Fruit fly (Drosophila melanogaster) whole organism, embryonic: Measurements from ENCODE around the gene Obp19b.

Experiments
- Abd-B ChIP-seq: fragments of 200-800 bp; sonication (Bioruptor generic); optimal IDR thresholded peaks from 2 replicates; lab custom pipeline; 2018; ENCODE audit warnings: missing biosample characterization, mild to moderate bottlenecking, missing genetic modification characterization, moderate library complexity
- Adf1 ChIP-seq: fragments of 200-800 bp; sonication (Bioruptor generic); IDR thresholded peaks from 2 replicates; pipeline ENCODE4 v1.3.6; 2022; ENCODE audit warnings: missing biosample characterization, missing genetic modification characterization
- BEAF-32 ChIP-seq: fragments of 200-800 bp; sonication (Bioruptor generic); optimal IDR thresholded peaks from 3 replicates; lab custom pipeline; 2017; ENCODE audit warnings: missing biosample characterization, missing genetic modification characterization, mild to moderate bottlenecking, moderate library complexity, missing genetic modification reagents
- CG10267 ChIP-seq: fragments of 200-800 bp; sonication (Bioruptor generic); optimal IDR thresholded peaks from 2 replicates; lab custom pipeline; 2018; ENCODE audit warnings: missing biosample characterization, mild to moderate bottlenecking, missing genetic modification characterization, moderate library complexity
- CG11085 ChIP-seq: fragments of 200-800 bp; sonication (Bioruptor generic); IDR thresholded peaks from 2 replicates; pipeline ENCODE4 v1.3.6; 2022; ENCODE audit warnings: missing biosample characterization, missing genetic modification characterization
- CG12104 ChIP-seq: fragments of 200-800 bp; sonication (Bioruptor generic); optimal IDR thresholded peaks from 3 replicates; lab custom pipeline; 2016; ENCODE audit warnings: missing biosample characterization, missing genetic modification characterization
- CG12155 ChIP-seq: fragments of 200-800 bp; sonication (Bioruptor generic); optimal IDR thresholded peaks from 3 replicates; lab custom pipeline; 2016; ENCODE audit warnings: missing biosample characterization, missing genetic modification characterization
- CG12219 ChIP-seq: fragments of 200-800 bp; sonication (Bioruptor generic); optimal IDR thresholded peaks from 3 replicates; lab custom pipeline; 2018; ENCODE audit warnings: missing biosample characterization, mild to moderate bottlenecking, missing genetic modification characterization
- CG16779 ChIP-seq: fragments of 200-800 bp; sonication (Bioruptor generic); IDR thresholded peaks from 2 replicates; pipeline ENCODE4 v1.3.6; 2022; ENCODE audit warnings: missing biosample characterization, missing genetic modification characterization
- CG1832 ChIP-seq: fragments of 200-800 bp; sonication (Bioruptor generic); optimal IDR thresholded peaks from 2 replicates; lab custom pipeline; 2017; ENCODE audit warnings: missing biosample characterization, mild to moderate bottlenecking, missing genetic modification characterization, inconsistent platforms
- CG2116 ChIP-seq: fragments of 200-800 bp; sonication (Bioruptor generic); optimal IDR thresholded peaks from 3 replicates; lab custom pipeline; 2018; ENCODE audit warnings: missing biosample characterization, mild to moderate bottlenecking, missing genetic modification characterization
- CG4424 ChIP-seq: fragments of 200-800 bp; sonication (Bioruptor generic); optimal IDR thresholded peaks from 3 replicates; lab custom pipeline; 2016; ENCODE audit warnings: missing biosample characterization, missing genetic modification characterization
- CG5180 ChIP-seq: fragments of 200-800 bp; sonication (Bioruptor generic); optimal IDR thresholded peaks from 3 replicates; lab custom pipeline; 2017; ENCODE audit warnings: missing biosample characterization, missing genetic modification characterization, mild to moderate bottlenecking, moderate library complexity, missing genetic modification reagents
- CG5953 ChIP-seq: fragments of 200-800 bp; sonication (Bioruptor generic); IDR thresholded peaks from 2 replicates; pipeline ENCODE4 v1.3.6; 2022; ENCODE audit warnings: missing biosample characterization, missing genetic modification characterization
- CG6854 ChIP-seq: fragments of 200-800 bp; sonication (Bioruptor generic); optimal IDR thresholded peaks from 3 replicates; lab custom pipeline; 2017; ENCODE audit warnings: missing biosample characterization, mild to moderate bottlenecking, missing genetic modification characterization
- CG7556 ChIP-seq: fragments of 200-800 bp; sonication (Bioruptor generic); optimal IDR thresholded peaks from 2 replicates; lab custom pipeline; 2017; ENCODE audit warnings: missing biosample characterization, mild to moderate bottlenecking, missing genetic modification characterization
- CG8765 ChIP-seq: fragments of 200-800 bp; sonication (Bioruptor generic); IDR thresholded peaks from 2 replicates; pipeline ENCODE4 v1.3.6; 2022; ENCODE audit warnings: missing biosample characterization, missing genetic modification characterization
- Fer2 ChIP-seq: fragments of 200-800 bp; sonication (Bioruptor generic); optimal IDR thresholded peaks from 2 replicates; lab custom pipeline; 2018; ENCODE audit warnings: missing biosample characterization, mild to moderate bottlenecking, missing genetic modification characterization, moderate library complexity
- Hey ChIP-seq: fragments of 200-800 bp; sonication (Bioruptor generic); optimal IDR thresholded peaks from 3 replicates; lab custom pipeline; 2018; ENCODE audit warnings: missing biosample characterization, mild to moderate bottlenecking, missing genetic modification characterization
- Hr3 ChIP-seq: fragments of 200-800 bp; sonication (Bioruptor generic); optimal IDR thresholded peaks from 3 replicates; lab custom pipeline; 2016; ENCODE audit warnings: missing biosample characterization, missing genetic modification characterization
- Hr78 ChIP-seq, 2 experiments: fragments of 200-800 bp in 1 of 2; fragments of >200 bp in 1 of 2; sonication (Bioruptor generic) in 1 of 2; optimal IDR thresholded peaks; 2 replicates each; lab custom pipeline; 2017 to 2019; ENCODE audit warnings: missing biosample characterization in 2 of 2, missing genetic modification characterization in 2 of 2, mild to moderate bottlenecking in 1 of 2, moderate library complexity in 1 of 2
- MBD-R2 ChIP-seq: fragments of 200-800 bp; sonication (Bioruptor generic); IDR thresholded peaks from 2 replicates; pipeline ENCODE4 v1.3.6; 2022; ENCODE audit warnings: missing biosample characterization, missing genetic modification characterization
- NC2α ChIP-seq: fragments of 200-800 bp; sonication (Bioruptor generic); optimal IDR thresholded peaks from 2 replicates; lab custom pipeline; 2016; ENCODE audit warnings: missing biosample characterization, missing genetic modification characterization
- PHDP ChIP-seq: fragments of 200-800 bp; sonication (Bioruptor generic); optimal IDR thresholded peaks from 3 replicates; lab custom pipeline; 2018; ENCODE audit warnings: missing biosample characterization, mild to moderate bottlenecking, missing genetic modification characterization, moderate library complexity
- Tbp ChIP-seq: fragments of >200 bp; optimal IDR thresholded peaks from 2 replicates; lab custom pipeline; 2018; ENCODE audit warnings: missing biosample characterization, missing genetic modification characterization
- amos ChIP-seq: fragments of 200-800 bp; sonication (Bioruptor generic); IDR thresholded peaks from 2 replicates; pipeline ENCODE4 v1.3.6; 2022; ENCODE audit warnings: missing biosample characterization, missing genetic modification characterization; ENCODE audit not compliant: partially characterized antibody
- aop ChIP-seq: fragments of 200-800 bp; sonication (Bioruptor generic); IDR thresholded peaks from 2 replicates; pipeline ENCODE4 v1.3.6; 2022; ENCODE audit warnings: missing biosample characterization, missing genetic modification characterization
- ato ChIP-seq: fragments of 200-800 bp; sonication (Bioruptor generic); IDR thresholded peaks from 2 replicates; pipeline ENCODE4 v1.3.6; 2022; ENCODE audit warnings: missing biosample characterization, missing genetic modification characterization; ENCODE audit not compliant: partially characterized antibody
- bab2 ChIP-seq: fragments of 200-800 bp; sonication (Bioruptor generic); optimal IDR thresholded peaks from 2 replicates; lab custom pipeline; 2016; ENCODE audit warnings: missing biosample characterization, missing genetic modification characterization
- caup ChIP-seq: fragments of 200-800 bp; sonication (Bioruptor generic); optimal IDR thresholded peaks from 3 replicates; lab custom pipeline; 2017; ENCODE audit warnings: missing biosample characterization, mild to moderate bottlenecking, missing genetic modification characterization, moderate library complexity; ENCODE audit not compliant: severe bottlenecking
- crc ChIP-seq: fragments of 200-800 bp; sonication (Bioruptor generic); optimal IDR thresholded peaks from 2 replicates; lab custom pipeline; 2016; ENCODE audit warnings: missing biosample characterization, missing genetic modification characterization
- dimm ChIP-seq: fragments of 200-800 bp; sonication (Bioruptor generic); IDR thresholded peaks from 2 replicates; pipeline ENCODE4 v1.3.6; 2022; ENCODE audit warnings: missing biosample characterization, missing genetic modification characterization
- disco-r ChIP-seq: fragments of 200-800 bp; sonication (Bioruptor generic); optimal IDR thresholded peaks from 2 replicates; lab custom pipeline; 2016; ENCODE audit warnings: missing biosample characterization, missing genetic modification characterization
- exex ChIP-seq: fragments of 200-800 bp; sonication (Bioruptor generic); optimal IDR thresholded peaks from 4 replicates; lab custom pipeline; 2018; ENCODE audit warnings: missing biosample characterization, mild to moderate bottlenecking, missing genetic modification characterization, moderate library complexity
- gce ChIP-seq: fragments of 200-800 bp; sonication (Bioruptor generic); IDR thresholded peaks from 3 replicates; pipeline ENCODE4 v1.3.6; 2022; ENCODE audit warnings: missing biosample characterization, missing genetic modification characterization
- ind ChIP-seq: fragments of 200-800 bp; sonication (Bioruptor generic); optimal IDR thresholded peaks from 3 replicates; lab custom pipeline; 2016; ENCODE audit warnings: missing biosample characterization, missing genetic modification characterization
- jumu ChIP-seq: fragments of 200-800 bp; sonication (Bioruptor generic); optimal IDR thresholded peaks from 3 replicates; lab custom pipeline; 2016; ENCODE audit warnings: missing biosample characterization, missing genetic modification characterization
- pb ChIP-seq: fragments of 200-800 bp; sonication (Bioruptor generic); optimal IDR thresholded peaks from 3 replicates; lab custom pipeline; 2016; ENCODE audit warnings: missing biosample characterization, missing genetic modification characterization
- pnt ChIP-seq: fragments of 200-800 bp; sonication (Bioruptor generic); optimal IDR thresholded peaks from 3 replicates; lab custom pipeline; 2016; ENCODE audit warnings: missing biosample characterization, missing genetic modification characterization
- run ChIP-seq: fragments of 200-800 bp; sonication (Bioruptor generic); optimal IDR thresholded peaks from 3 replicates; lab custom pipeline; 2018; ENCODE audit warnings: missing biosample characterization, mild to moderate bottlenecking, missing genetic modification characterization
- sd ChIP-seq: fragments of 200-800 bp; sonication (Bioruptor generic); optimal IDR thresholded peaks from 3 replicates; lab custom pipeline; 2018; ENCODE audit warnings: missing biosample characterization, mild to moderate bottlenecking, missing genetic modification characterization, moderate library complexity
- sens ChIP-seq: fragments of 200-800 bp; sonication (Bioruptor generic); peaks from one replicate; lab custom pipeline; 2016; ENCODE audit warnings: missing biosample characterization, missing genetic modification characterization
- sens-2 ChIP-seq: fragments of 200-800 bp; sonication (Bioruptor generic); IDR thresholded peaks from 2 replicates; pipeline ENCODE4 v1.3.6; 2022; ENCODE audit warnings: missing biosample characterization, missing genetic modification characterization
- sna ChIP-seq: fragments of 200-800 bp; sonication (Bioruptor generic); IDR thresholded peaks from 2 replicates; pipeline ENCODE4 v1.3.6; 2022; ENCODE audit warnings: missing biosample characterization, missing genetic modification characterization; ENCODE audit not compliant: partially characterized antibody
- ssp ChIP-seq: fragments of 200-800 bp; sonication (Bioruptor generic); IDR thresholded peaks from 2 replicates; pipeline ENCODE4 v1.3.6; 2022; ENCODE audit warnings: missing biosample characterization, missing genetic modification characterization
- stc ChIP-seq: fragments of 200-800 bp; sonication (Bioruptor generic); IDR thresholded peaks from 2 replicates; pipeline ENCODE4 v1.3.6; 2022; ENCODE audit warnings: missing biosample characterization, missing genetic modification characterization
- ttk ChIP-seq: fragments of 200-800 bp; sonication (Bioruptor generic); IDR thresholded peaks from 2 replicates; pipeline ENCODE4 v2.1.2; 2022; ENCODE audit warnings: missing biosample characterization, missing genetic modification characterization
- vfl ChIP-seq: fragments of 200-800 bp; sonication (Bioruptor generic); optimal IDR thresholded peaks from 2 replicates; lab custom pipeline; 2016; ENCODE audit warnings: missing biosample characterization, missing genetic modification characterization
- zen2 ChIP-seq: fragments of 200-800 bp; sonication (Bioruptor generic); IDR thresholded peaks from 3 replicates; pipeline ENCODE4 v1.3.6; 2022; ENCODE audit warnings: missing biosample characterization, missing genetic modification characterization; ENCODE audit not compliant: partially characterized antibody

Gene Obp19b

DNA sequence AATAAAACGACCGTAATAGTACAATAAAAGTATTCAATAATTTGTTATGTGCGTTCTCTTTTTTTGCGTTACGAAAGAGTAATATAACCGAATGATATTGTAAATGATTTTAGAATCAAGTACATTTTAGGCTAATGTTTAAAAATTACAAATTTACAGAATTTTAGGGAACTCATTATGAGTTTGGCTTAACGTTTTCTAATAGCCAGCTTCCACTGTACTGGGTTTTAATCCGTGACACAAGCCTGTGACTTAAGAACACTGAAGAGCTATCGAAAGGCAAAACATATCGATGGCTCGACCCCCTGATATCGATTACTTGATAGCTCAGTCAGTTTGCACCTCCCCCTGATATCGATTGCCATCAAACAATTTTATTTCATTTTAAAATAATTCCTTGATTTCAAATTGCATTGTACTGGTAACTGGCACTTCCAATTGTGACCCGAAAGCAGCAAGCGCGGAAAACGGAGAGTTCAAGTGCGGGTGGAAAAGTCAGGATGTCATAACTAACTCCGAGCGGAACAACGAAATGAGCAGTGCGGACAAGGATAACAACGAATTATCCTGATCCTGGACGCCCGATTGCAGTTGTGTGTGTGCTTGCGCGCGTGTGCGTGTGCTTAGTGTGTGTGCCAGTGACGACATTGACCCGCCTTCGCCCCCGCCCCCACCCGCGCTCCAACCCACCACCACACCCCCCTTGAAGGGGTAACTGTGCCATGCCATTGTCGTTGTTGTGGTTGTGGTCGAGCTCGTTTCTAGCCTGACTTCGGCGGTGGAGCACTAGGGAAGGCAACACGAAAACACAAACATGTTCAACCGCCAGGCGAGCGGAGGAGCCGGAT is 22.2 kb upstream of the Obp19b start, which contains the start of gene HERC2 (continued):
- TF ChIP-seq run (tag; lab: Kevin White, UChicago) (no peak), sens (GFP tag; lab: Kevin White, UChicago) (peak; percentile 90), CG8765 (GFP tag; lab: Robert Waterston, UW) (no peak), Tbp (GFP tag; lab: Kevin White, UChicago) (no peak), CG11085 (GFP tag; lab: Robert Waterston, UW) (peak; percentile 47; the same call in 1 of the 2 replicates), CG5953 (GFP tag; lab: Robert Waterston, UW) (no peak), sna (GFP tag; lab: Robert Waterston, UW) (peak; percentile 74; the same call in 1 of the 2 replicates), CG7556 (no peak), PHDP (no peak), bab2 (peak; percentile 60), CG16779 (GFP tag; lab: Robert Waterston, UW) (no peak), crc (GFP tag; lab: Kevin White, UChicago) (no peak), MBD-R2 (GFP tag; lab: Robert Waterston, UW) (peak; percentile 72), stc (no peak), sd (tag; lab: Kevin White, UChicago) (no peak), vfl (no peak), Adf1 (GFP tag; lab: Robert Waterston, UW) (0 out of 2 replicates have a peak, but pooled peaks have one; percentile 9), exex (tag; lab: Kevin White, UChicago) (no peak), CG2116 (peak; percentile 67), CG12219 (GFP tag; lab: Kevin White, UChicago) (no peak), ind (GFP tag; lab: Kevin White, UChicago) (peak; percentile 58), amos (GFP tag; lab: Robert Waterston, UW) (peak; percentile 93), CG4424 (no peak), CG5180 (no peak), BEAF-32 (GFP tag; lab: Kevin White, UChicago) (peak; percentile 83), CG1832 (GFP tag; lab: Kevin White, UChicago) (no peak), jumu (GFP tag; lab: Kevin White, UChicago) (peak; percentile 40), Abd-B (peak; percentile 8), caup (no peak), CG6854 (no peak), NC2α (GFP tag; lab: Kevin White, UChicago) (no peak), aop (GFP tag; lab: Robert Waterston, UW) (no peak), Hr3 (peak; percentile 41), pnt (GFP tag; lab: Kevin White, UChicago) (peak; percentile 20), disco-r (peak; percentile 32), zen2 (peak; percentile 90), ttk (GFP tag; lab: Robert Waterston, UW) (peak; percentile 45; the same call in 1 of the 2 replicates), gce (GFP tag; lab: Robert Waterston, UW) (no peak), pb (no peak), dimm (GFP tag; lab: Robert Waterston, UW) (no peak), sens-2 (GFP tag; lab: Robert Waterston, UW) (no peak), CG10267 (tag; lab: Kevin White, UChicago) (peak; percentile 46), ato (peak; percentile 94), Hr78 (GFP tag; optimal IDR thresholded peaks at IDR 0.05; lab: Kevin White, UChicago) (no peak), Fer2 (tag; lab: Kevin White, UChicago) (no peak), ssp (peak; percentile 87), CG12155 (GFP tag; lab: Kevin White, UChicago) (no peak), Hey (tag; lab: Kevin White, UChicago) (no peak), CG12104 (GFP tag; lab: Kevin White, UChicago) (no peak)
